Worm (Caenorhabditis elegans) whole organism, L3 larva: ENCODE results near the gene unc-68.

Source experiments
- ama-1 ChIP-seq: fragments of 150-350 bp; optimal IDR thresholded peaks from 2 replicates; lab custom pipeline; 2018
- egl-27 ChIP-seq: sonication (generic microtip); optimal IDR thresholded peaks from 4 replicates; lab custom pipeline; 2017; ENCODE audit warnings: missing biosample characterization, missing genetic modification reagents, missing genetic modification characterization
- elt-2 ChIP-seq: sonication (generic microtip); optimal IDR thresholded peaks from 2 replicates; lab custom pipeline; 2016; ENCODE audit warnings: missing genetic modification reagents, mild to moderate bottlenecking, missing genetic modification characterization, missing compliant biosample characterization
- eor-1 ChIP-seq, 2 experiments: fragments of 150-350 bp; optimal IDR thresholded peaks; 2 replicates each; lab custom pipeline; 2014 to 2018; ENCODE audit warnings: missing biosample characterization in 2 of 2, missing genetic modification characterization in 2 of 2
- lin-39 ChIP-seq: fragments of 150-350 bp; optimal IDR thresholded peaks from 2 replicates; lab custom pipeline; 2018; ENCODE audit warnings: missing biosample characterization, missing genetic modification reagents, missing genetic modification characterization
- nhr-11 ChIP-seq: fragments of 150-350 bp; optimal IDR thresholded peaks from 2 replicates; lab custom pipeline; 2014; ENCODE audit warnings: missing biosample characterization, missing genetic modification characterization
- nhr-12 ChIP-seq: fragments of 150-350 bp; optimal IDR thresholded peaks from 2 replicates; lab custom pipeline; 2014; ENCODE audit warnings: missing biosample characterization, missing genetic modification characterization
- nhr-237 ChIP-seq: fragments of 150-350 bp; optimal IDR thresholded peaks from 2 replicates; lab custom pipeline; 2014; ENCODE audit warnings: missing biosample characterization, missing genetic modification characterization
- nhr-25 ChIP-seq: sonication (generic microtip); optimal IDR thresholded peaks from 2 replicates; lab custom pipeline; 2017; ENCODE audit warnings: missing biosample characterization, missing genetic modification characterization
- sea-2 ChIP-seq: fragments of 150-350 bp; sonication (generic microtip); optimal IDR thresholded peaks from 4 replicates; lab custom pipeline; 2014; ENCODE audit warnings: missing biosample characterization, missing genetic modification reagents, missing genetic modification characterization
- skn-1 ChIP-seq: fragments of 150-350 bp; optimal IDR thresholded peaks from 2 replicates; lab custom pipeline; 2014; ENCODE audit warnings: missing biosample characterization, missing genetic modification characterization
- unc-39 ChIP-seq: sonication (generic microtip); optimal IDR thresholded peaks from 4 replicates; lab custom pipeline; 2017; ENCODE audit warnings: missing biosample characterization, missing genetic modification characterization

DNA sequence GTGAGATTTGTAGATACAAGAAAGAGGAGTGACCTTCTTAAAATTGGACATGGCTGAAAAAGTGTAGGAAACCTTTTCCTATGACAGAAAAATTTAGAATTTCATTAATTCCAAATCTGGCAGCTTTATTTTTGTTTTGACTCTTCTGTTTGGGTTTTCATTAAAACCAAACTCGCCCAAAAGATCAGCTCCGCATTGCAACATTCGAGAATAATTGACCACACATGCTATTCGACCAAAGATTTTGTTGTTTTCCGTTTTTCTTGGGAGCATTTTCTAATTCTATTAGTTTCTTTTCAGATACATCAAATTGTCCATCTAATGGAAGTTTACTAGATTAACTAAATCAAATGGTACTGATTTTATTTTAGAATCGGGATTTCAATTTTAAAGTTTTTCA lies 27.4 kb upstream of the unc-68 start, which contains the start of gene mec-1:
- TF ChIP-seq skn-1 (tag; lab: Kevin White, UChicago) (no peak), lin-39 (tag; lab: Kevin White, UChicago) (no peak), sea-2 (GFP tag; lab: Kevin White, UChicago) (no peak), nhr-11 (tag; lab: Kevin White, UChicago) (no peak), ama-1 (lab: Kevin White, UChicago) (no peak), eor-1 (tag; optimal IDR thresholded peaks at IDR 0.05; lab: Kevin White, UChicago) (no peak), nhr-25 (tag; lab: Kevin White, UChicago) (no peak), egl-27 (tag; lab: Kevin White, UChicago) (no peak), nhr-237 (no peak), unc-39 (tag; lab: Kevin White, UChicago) (no peak), elt-2 (tag; lab: Kevin White, UChicago) (no peak), nhr-12 (tag; lab: Kevin White, UChicago) (no peak)
